Worm (Caenorhabditis elegans) whole organism, L1 larva: ENCODE measurements around the gene F36D4.1.
A peak's percentile ranks its signal among the peaks of the same experiment; 100 is the strongest.

Experiments
- C04F5.9 ChIP-seq: sonication (generic microtip); optimal IDR thresholded peaks from 2 replicates; lab custom pipeline; 2016; ENCODE audit warnings: missing genetic modification characterization, missing compliant biosample characterization
- C16A3.4 ChIP-seq: fragments of 150-350 bp; optimal IDR thresholded peaks from 2 replicates; lab custom pipeline; 2014; ENCODE audit warnings: missing biosample characterization, missing genetic modification characterization
- F16B12.6 ChIP-seq: fragments of 150-350 bp; optimal IDR thresholded peaks from 2 replicates; lab custom pipeline; 2014; ENCODE audit warnings: missing biosample characterization, missing genetic modification characterization
- blmp-1 ChIP-seq: fragments of 150-350 bp; optimal IDR thresholded peaks from 2 replicates; lab custom pipeline; 2014; ENCODE audit warnings: missing biosample characterization, missing genetic modification characterization
- ceh-82 ChIP-seq, 3 experiments: fragments of 150-350 bp in 1 of 3; sonication (generic microtip) in 2 of 3; optimal IDR thresholded peaks; 2 replicates each; lab custom pipeline; 2014 to 2017; ENCODE audit warnings: missing biosample characterization in 3 of 3, missing genetic modification characterization in 3 of 3
- ceh-88 ChIP-seq: fragments of 200-800 bp; sonication (Bioruptor generic); IDR thresholded peaks from 2 replicates; pipeline ENCODE4 v1.3.6; 2022; ENCODE audit warnings: missing genetic modification characterization, missing compliant biosample characterization
- ceh-90 ChIP-seq: sonication (generic microtip); optimal IDR thresholded peaks from 2 replicates; lab custom pipeline; 2016; ENCODE audit warnings: missing genetic modification characterization, missing compliant biosample characterization
- dpl-1 ChIP-seq, 3 experiments: fragments of 150-350 bp in 2 of 3; sonication (generic microtip) in 1 of 3; optimal IDR thresholded peaks; 2 replicates each; lab custom pipeline; 2014 to 2017; ENCODE audit warnings: missing biosample characterization in 3 of 3, missing genetic modification characterization in 3 of 3, missing genetic modification reagents in 3 of 3
- dsc-1 ChIP-seq: sonication (generic microtip); optimal IDR thresholded peaks from 2 replicates; lab custom pipeline; 2016; ENCODE audit warnings: mild to moderate bottlenecking, missing genetic modification characterization, missing compliant biosample characterization
- efl-1 ChIP-seq, 4 experiments: fragments of 150-350 bp; optimal IDR thresholded peaks in 3 of 4; peaks in 1 of 4; 1 replicate in 1 of 4; 2 replicates in 3 of 4; lab custom pipeline; 2014; ENCODE audit warnings: missing biosample characterization in 2 of 4, missing genetic modification characterization in 2 of 4, missing genetic modification reagents in 2 of 4
- efl-3 ChIP-seq: fragments of 200-800 bp; sonication (Bioruptor generic); optimal IDR thresholded peaks from 2 replicates; lab custom pipeline; 2018; ENCODE audit warnings: mild to moderate bottlenecking, missing genetic modification characterization, missing compliant biosample characterization
- egl-13 ChIP-seq: sonication (generic microtip); optimal IDR thresholded peaks from 2 replicates; lab custom pipeline; 2016; ENCODE audit warnings: missing genotype, missing genetic modification reagents, missing genetic modification characterization, missing compliant biosample characterization
- elt-2 ChIP-seq: sonication (generic microtip); optimal IDR thresholded peaks from 2 replicates; lab custom pipeline; 2016; ENCODE audit warnings: missing genetic modification characterization, mild to moderate bottlenecking, inconsistent platforms, missing compliant biosample characterization, missing genetic modification reagents
- elt-3 ChIP-seq, 6 experiments: fragments of 150-350 bp in 1 of 6; sonication (generic microtip); optimal IDR thresholded peaks; 2 replicates each; lab custom pipeline; 2017 to 2018; ENCODE audit warnings: missing biosample characterization in 6 of 6, missing genetic modification characterization in 6 of 6, inconsistent platforms in 1 of 6
- fkh-10 ChIP-seq: sonication (generic microtip); optimal IDR thresholded peaks from 2 replicates; lab custom pipeline; 2017; ENCODE audit warnings: missing biosample characterization, missing genetic modification reagents, missing genetic modification characterization
- fkh-4 ChIP-seq: sonication (generic microtip); optimal IDR thresholded peaks from 2 replicates; lab custom pipeline; 2016; ENCODE audit warnings: missing compliant biosample characterization, missing genetic modification characterization, borderline replicate concordance
- hlh-17 ChIP-seq: fragments of 200-800 bp; sonication (Bioruptor generic); optimal IDR thresholded peaks from 2 replicates; lab custom pipeline; 2018; ENCODE audit warnings: missing genetic modification characterization, mild to moderate bottlenecking, missing compliant biosample characterization, moderate library complexity, borderline replicate concordance
- hlh-4 ChIP-seq: sonication (generic microtip); optimal IDR thresholded peaks from 2 replicates; lab custom pipeline; 2016; ENCODE audit warnings: mild to moderate bottlenecking, missing genetic modification characterization, missing compliant biosample characterization
- hpl-2 ChIP-seq: fragments of 150-350 bp; optimal IDR thresholded peaks from 2 replicates; lab custom pipeline; 2014; ENCODE audit warnings: missing biosample characterization, missing genetic modification reagents, missing genetic modification characterization
- isw-1 ChIP-seq: fragments of 200-800 bp; sonication (Bioruptor generic); IDR thresholded peaks from 2 replicates; pipeline ENCODE4 v1.3.6; 2022; ENCODE audit warnings: missing genetic modification characterization, missing compliant biosample characterization
- lin-14 ChIP-seq: fragments of 200-800 bp; sonication (Bioruptor generic); optimal IDR thresholded peaks from 2 replicates; lab custom pipeline; 2018; ENCODE audit warnings: mild to moderate bottlenecking, missing genetic modification characterization, moderate library complexity, missing compliant biosample characterization
- lin-15B ChIP-seq: fragments of 150-350 bp; sonication (generic microtip); optimal IDR thresholded peaks from 3 replicates; lab custom pipeline; 2014; ENCODE audit warnings: missing biosample characterization, missing genetic modification characterization
- lin-35 ChIP-seq, 2 experiments: fragments of 150-350 bp; optimal IDR thresholded peaks; 2 replicates each; lab custom pipeline; 2014; ENCODE audit warnings: missing biosample characterization in 2 of 2, missing genetic modification characterization in 2 of 2, missing genetic modification reagents in 2 of 2
- lsy-2 ChIP-seq, 2 experiments: fragments of 150-350 bp; optimal IDR thresholded peaks; 2 replicates each; lab custom pipeline; 2014; ENCODE audit warnings: missing biosample characterization in 2 of 2, missing genetic modification characterization in 2 of 2
- mab-9 ChIP-seq: fragments of 200-800 bp; sonication (Bioruptor generic); IDR thresholded peaks from 2 replicates; pipeline ENCODE4 v1.3.6; 2022; ENCODE audit warnings: missing genetic modification reagents, missing genetic modification characterization, missing compliant biosample characterization
- mdl-1 ChIP-seq, 2 experiments: fragments of 150-350 bp; optimal IDR thresholded peaks; 2 replicates each; lab custom pipeline; 2014 to 2017; ENCODE audit warnings: missing biosample characterization in 2 of 2, missing genetic modification characterization in 2 of 2, inconsistent platforms in 1 of 2
- nhr-11 ChIP-seq: fragments of 150-350 bp; optimal IDR thresholded peaks from 2 replicates; lab custom pipeline; 2014; ENCODE audit warnings: missing biosample characterization, missing genetic modification characterization
- nhr-20 ChIP-seq: sonication (generic microtip); optimal IDR thresholded peaks from 2 replicates; lab custom pipeline; 2016; ENCODE audit warnings: mild to moderate bottlenecking, missing genetic modification characterization, missing compliant biosample characterization
- nhr-28 ChIP-seq: fragments of 150-350 bp; optimal IDR thresholded peaks from 2 replicates; lab custom pipeline; 2014; ENCODE audit warnings: missing biosample characterization, missing genetic modification characterization
- pag-3 ChIP-seq: sonication (generic microtip); optimal IDR thresholded peaks from 2 replicates; lab custom pipeline; 2017; ENCODE audit warnings: missing genetic modification characterization, mild to moderate bottlenecking, missing compliant biosample characterization, antibody characterized with exemption, borderline replicate concordance; ENCODE audit not compliant: insufficient read depth
- pax-3 ChIP-seq: fragments of 200-800 bp; sonication (Bioruptor generic); optimal IDR thresholded peaks from 2 replicates; lab custom pipeline; 2018; ENCODE audit warnings: mild to moderate bottlenecking, missing genetic modification characterization, moderate library complexity, missing compliant biosample characterization
- pqm-1 ChIP-seq: sonication (generic microtip); optimal IDR thresholded peaks from 3 replicates; lab custom pipeline; 2017; ENCODE audit warnings: missing biosample characterization, missing genetic modification characterization
- skn-1 ChIP-seq: fragments of 150-350 bp; optimal IDR thresholded peaks from 2 replicates; lab custom pipeline; 2014; ENCODE audit warnings: missing biosample characterization, missing genetic modification characterization
- snpc-4 ChIP-seq: fragments of 150-350 bp; optimal IDR thresholded peaks from 2 replicates; lab custom pipeline; 2014; ENCODE audit warnings: missing biosample characterization, missing genetic modification characterization
- swsn-7 ChIP-seq: sonication (generic microtip); optimal IDR thresholded peaks from 2 replicates; lab custom pipeline; 2016; ENCODE audit warnings: missing genetic modification characterization, missing compliant biosample characterization
- xbp-1 ChIP-seq: sonication (generic microtip); optimal IDR thresholded peaks from 2 replicates; lab custom pipeline; 2016; ENCODE audit warnings: missing genetic modification characterization, missing compliant biosample characterization
- zag-1 ChIP-seq: fragments of 150-350 bp; optimal IDR thresholded peaks from 2 replicates; lab custom pipeline; 2014; ENCODE audit warnings: missing biosample characterization, missing genetic modification characterization
- zip-4 ChIP-seq: fragments of 200-800 bp; sonication (Bioruptor generic); optimal IDR thresholded peaks from 2 replicates; lab custom pipeline; 2018; ENCODE audit warnings: mild to moderate bottlenecking, missing genetic modification characterization, moderate library complexity, missing compliant biosample characterization

The F36D4.1 gene

DNA sequence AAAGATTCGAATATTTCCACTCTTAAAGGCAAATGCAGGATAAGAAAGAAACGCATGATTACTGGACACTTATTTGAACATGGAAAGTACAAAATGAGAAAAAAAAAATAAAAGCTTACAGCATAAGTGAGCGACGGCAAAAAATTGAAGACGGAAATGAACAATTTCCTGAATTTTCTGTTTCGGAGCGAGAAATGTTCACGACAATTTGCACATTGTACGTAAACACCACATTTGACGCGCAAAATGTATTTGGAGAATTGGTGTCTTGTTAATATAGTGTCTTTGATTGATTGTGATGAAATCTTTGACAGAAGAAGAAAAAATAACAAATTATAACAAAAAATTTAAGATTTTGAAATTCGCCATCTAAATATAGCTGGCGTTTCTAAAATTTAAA, 8.9 kb downstream of the F36D4.1 start, which contains the start of gene F36D4.5 (continued):
- peak; percentile 85 for TF ChIP-seq F16B12.6 (tag; lab: Kevin White, UChicago)
- TF ChIP-seq pag-3 (tag; lab: Kevin White, UChicago) = no peak
- no peak for TF ChIP-seq pqm-1 (tag; lab: Kevin White, UChicago)
- no peak for TF ChIP-seq hpl-2 (GFP tag; lab: Kevin White, UChicago)
- TF ChIP-seq nhr-20 (tag; lab: Kevin White, UChicago) = no peak
- peak; percentile 45 for TF ChIP-seq swsn-7 (tag; lab: Kevin White, UChicago)
- no peak for TF ChIP-seq efl-3 (GFP tag; lab: Kevin White, UChicago)
- no peak for TF ChIP-seq snpc-4
- peak; percentile 39 for TF ChIP-seq blmp-1 (tag; lab: Kevin White, UChicago)
- TF ChIP-seq elt-3 (tag; optimal IDR thresholded peaks at IDR 0.05; lab: Kevin White, UChicago) = no peak
- no peak for TF ChIP-seq pax-3 (tag; lab: Kevin White, UChicago)
- TF ChIP-seq ceh-90 = no peak
- TF ChIP-seq lsy-2 (tag; optimal IDR thresholded peaks at IDR 0.05; lab: Kevin White, UChicago) = peak; percentile 42 to 57
- TF ChIP-seq zip-4 (GFP tag; lab: Kevin White, UChicago) = no peak
- TF ChIP-seq dpl-1 (GFP tag; optimal IDR thresholded peaks at IDR 0.05; lab: Kevin White, UChicago) = peak; percentile 13 to 60 (median 26)
- no peak for TF ChIP-seq mab-9 (GFP tag; lab: Robert Waterston, UW)
- TF ChIP-seq egl-13 = no peak
- no peak for TF ChIP-seq elt-2 (tag; lab: Kevin White, UChicago)
- TF ChIP-seq isw-1 (GFP tag; lab: Robert Waterston, UW) = no peak
- TF ChIP-seq lin-14 (GFP tag; lab: Kevin White, UChicago) = peak; percentile 73
- peak in 1 of 3 experiments; percentile 14 for TF ChIP-seq ceh-82 (tag; optimal IDR thresholded peaks at IDR 0.05; lab: Kevin White, UChicago)
- TF ChIP-seq lin-15B (tag; lab: Kevin White, UChicago) = no peak
- no peak for TF ChIP-seq nhr-28 (tag; lab: Kevin White, UChicago)
- TF ChIP-seq C16A3.4 = no peak
- no peak for TF ChIP-seq C04F5.9
- TF ChIP-seq mdl-1 (tag; optimal IDR thresholded peaks at IDR 0.05; lab: Kevin White, UChicago) = peak in 1 of 2 experiments; percentile 14
- no peak for TF ChIP-seq zag-1 (tag; lab: Kevin White, UChicago)
- TF ChIP-seq fkh-4 (tag; lab: Kevin White, UChicago) = no peak
- TF ChIP-seq lin-35 (GFP tag; optimal IDR thresholded peaks at IDR 0.05; lab: Kevin White, UChicago) = peak; percentile 48 to 52
- no peak for TF ChIP-seq dsc-1 (tag; lab: Kevin White, UChicago)
- peak; percentile 54 for TF ChIP-seq fkh-10
- TF ChIP-seq xbp-1 (tag; lab: Kevin White, UChicago) = peak; percentile 27
- no peak for TF ChIP-seq ceh-88 (GFP tag; lab: Robert Waterston, UW)
- TF ChIP-seq hlh-17 = no peak
- no peak for TF ChIP-seq nhr-11 (tag; lab: Kevin White, UChicago)

DNA sequence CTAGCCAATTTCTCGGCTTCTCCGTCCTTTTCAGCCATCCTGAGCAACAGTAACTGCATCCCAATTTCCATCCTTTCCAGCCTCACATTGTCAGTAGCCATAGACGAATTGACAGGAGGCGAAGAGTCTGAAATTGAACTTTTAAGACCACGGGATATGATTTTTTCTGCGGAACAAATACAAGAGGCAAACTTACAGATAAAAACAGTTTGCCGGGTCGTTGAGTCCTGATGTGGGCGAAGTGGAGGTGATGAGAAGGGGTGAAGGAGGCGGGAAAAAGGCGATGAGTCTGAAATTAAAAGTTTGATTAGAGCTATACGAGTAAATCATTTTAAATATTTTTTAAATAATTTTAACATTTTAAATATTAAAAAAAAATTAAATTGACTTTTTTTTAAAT, 10.4 kb downstream of the F36D4.1 start, which contains the start of gene F36D4.6:
TSS of gene F36D4.6 (minus strand) at position 101 of the 400 bp plus-strand sequence.
- TF ChIP-seq skn-1 (tag; lab: Kevin White, UChicago) = no peak
- no peak for TF ChIP-seq efl-1 (optimal IDR thresholded peaks at IDR 0.05; lab: Kevin White, UChicago)
- TF ChIP-seq efl-1 (GFP tag; optimal IDR thresholded peaks at IDR 0.05 in 1 of 2; lab: Kevin White, UChicago) = peak in 1 of 2 experiments; percentile 50
- no peak for TF ChIP-seq hlh-4 (tag; lab: Kevin White, UChicago)
